Worm (Caenorhabditis elegans): ENCODE data around the gene fce-2.

ce11 chrV:20457155-20457554, 32.1 kb downstream of the fce-2 start:
- TF ChIP-seq unc-130 (tag; optimal IDR thresholded peaks at IDR 0.05), result no peak
- no peak for TF ChIP-seq unc-62 (GFP tag; optimal IDR thresholded peaks at IDR 0.05)
- TF ChIP-seq lin-13 (GFP tag; optimal IDR thresholded peaks at IDR 0.05), result no peak
- TF ChIP-seq skn-1 (tag; optimal IDR thresholded peaks at IDR 0.05), result no peak
- TF ChIP-seq nhr-237 (tag; optimal IDR thresholded peaks at IDR 0.05), result no peak
- no peak for TF ChIP-seq lsy-2 (tag; optimal IDR thresholded peaks at IDR 0.05)
- no peak for TF ChIP-seq ceh-88 (GFP tag; IDR thresholded peaks at IDR 0.05)
- no peak for TF ChIP-seq nhr-90 (tag; optimal IDR thresholded peaks at IDR 0.05; ENCODE audit: poor library complexity)
- no peak for TF ChIP-seq nhr-47 (tag; optimal IDR thresholded peaks at IDR 0.05)
- TF ChIP-seq nhr-76 (tag; optimal IDR thresholded peaks at IDR 0.05), result no peak
- TF ChIP-seq ceh-8 (GFP tag; optimal IDR thresholded peaks at IDR 0.05), result no peak
- no peak for TF ChIP-seq fos-1 (tag; optimal IDR thresholded peaks at IDR 0.05)
